Worm (Caenorhabditis elegans): ENCODE measurements around the gene C13A2.3.

- TF ChIP-seq zag-1 (tag; optimal IDR thresholded peaks at IDR 0.05) = no peak
- no peak for TF ChIP-seq egl-27 (tag; optimal IDR thresholded peaks at IDR 0.05)
- TF ChIP-seq nhr-23 (tag; optimal IDR thresholded peaks at IDR 0.05) = no peak
- no peak for TF ChIP-seq nhr-12 (tag; optimal IDR thresholded peaks at IDR 0.05)
- no peak for TF ChIP-seq ZK546.5 (tag; optimal IDR thresholded peaks at IDR 0.05)
- no peak for TF ChIP-seq unc-55 (GFP tag; optimal IDR thresholded peaks at IDR 0.05)
- TF ChIP-seq ceh-82 (tag; optimal IDR thresholded peaks at IDR 0.05) = no peak
- no peak for TF ChIP-seq nhr-11 (tag; optimal IDR thresholded peaks at IDR 0.05)
- no peak for TF ChIP-seq mdl-1 (tag; optimal IDR thresholded peaks at IDR 0.05)
- TF ChIP-seq crh-2 (tag; optimal IDR thresholded peaks at IDR 0.05) = no peak
- no peak for TF ChIP-seq elt-1 (tag; optimal IDR thresholded peaks at IDR 0.05)
- no peak for TF ChIP-seq lin-39 (tag; optimal IDR thresholded peaks at IDR 0.05)
These were observed at the start of gene C13A2.3 for ce11 chrV:7282037-7282436.
